Fruit fly (Drosophila melanogaster) whole organism, prepupa: ENCODE measurements around the gene fzr.

Source experiments
- Blimp-1 ChIP-seq: fragments of 200-800 bp; sonication (Bioruptor generic); optimal IDR thresholded peaks from 3 replicates; lab custom pipeline; 2017; ENCODE audit warnings: missing biosample characterization, missing genetic modification characterization, mild to moderate bottlenecking, moderate library complexity, missing genetic modification reagents
- CG10631 ChIP-seq: fragments of 200-800 bp; sonication (Bioruptor generic); optimal IDR thresholded peaks from 2 replicates; lab custom pipeline; 2016; ENCODE audit warnings: missing biosample characterization, missing genetic modification characterization
- CG10669 ChIP-seq: fragments of 200-800 bp; sonication (Bioruptor generic); optimal IDR thresholded peaks from 3 replicates; lab custom pipeline; 2018; ENCODE audit warnings: missing biosample characterization, mild to moderate bottlenecking, missing genetic modification characterization, moderate library complexity
- CG11294 ChIP-seq: fragments of 200-800 bp; sonication (Bioruptor generic); IDR thresholded peaks from 2 replicates; pipeline ENCODE4 v1.3.6; 2022; ENCODE audit warnings: missing biosample characterization, missing genetic modification characterization
- CG15336 ChIP-seq: fragments of 200-800 bp; sonication (Bioruptor generic); IDR thresholded peaks from 2 replicates; pipeline ENCODE4 v1.3.6; 2022; ENCODE audit warnings: missing biosample characterization, missing genetic modification characterization
- CG3032 ChIP-seq: fragments of 200-800 bp; optimal IDR thresholded peaks from 2 replicates; lab custom pipeline; 2019; ENCODE audit warnings: missing biosample characterization, mild to moderate bottlenecking, missing genetic modification characterization, moderate library complexity
- CG31627 ChIP-seq: fragments of 200-800 bp; sonication (Bioruptor generic); optimal IDR thresholded peaks from 3 replicates; lab custom pipeline; 2016; ENCODE audit warnings: missing biosample characterization, missing genetic modification characterization
- CG32006 ChIP-seq: fragments of 200-800 bp; sonication (Bioruptor generic); optimal IDR thresholded peaks from 3 replicates; lab custom pipeline; 2017; ENCODE audit warnings: missing biosample characterization, mild to moderate bottlenecking, missing genetic modification characterization
- CG3919 ChIP-seq: fragments of 200-800 bp; sonication (Bioruptor generic); optimal IDR thresholded peaks from 3 replicates; lab custom pipeline; 2016; ENCODE audit warnings: missing biosample characterization, missing genetic modification characterization
- CG6163 ChIP-seq: fragments of 200-800 bp; sonication (Bioruptor generic); IDR thresholded peaks from 3 replicates; pipeline ENCODE4 v1.3.6; 2022; ENCODE audit warnings: missing biosample characterization, missing genetic modification characterization
- CG6276 ChIP-seq: fragments of 200-800 bp; sonication (Bioruptor generic); optimal IDR thresholded peaks from 2 replicates; lab custom pipeline; 2017; ENCODE audit warnings: missing biosample characterization, mild to moderate bottlenecking, missing genetic modification characterization
- CG6808 ChIP-seq: fragments of 200-800 bp; sonication (Bioruptor generic); optimal IDR thresholded peaks from 3 replicates; lab custom pipeline; 2017; ENCODE audit warnings: missing biosample characterization, missing genetic modification characterization, mild to moderate bottlenecking, moderate library complexity, missing genetic modification reagents
- CG6854 ChIP-seq: fragments of 200-800 bp; sonication (Bioruptor generic); optimal IDR thresholded peaks from 2 replicates; lab custom pipeline; 2017; ENCODE audit warnings: missing biosample characterization, mild to moderate bottlenecking, missing genetic modification characterization
- CG7368 ChIP-seq: fragments of 200-800 bp; sonication (Bioruptor generic); optimal IDR thresholded peaks from 3 replicates; lab custom pipeline; 2016; ENCODE audit warnings: missing biosample characterization, missing genetic modification characterization
- CG8119 ChIP-seq: fragments of 200-800 bp; sonication (Bioruptor generic); IDR thresholded peaks from 3 replicates; pipeline ENCODE4 v1.3.6; 2022; ENCODE audit warnings: missing biosample characterization, missing genetic modification characterization
- CG8319 ChIP-seq: fragments of 200-800 bp; sonication (Bioruptor generic); optimal IDR thresholded peaks from 3 replicates; lab custom pipeline; 2016; ENCODE audit warnings: missing biosample characterization, missing genetic modification characterization
- CG9139 ChIP-seq: fragments of 200-800 bp; sonication (Bioruptor generic); optimal IDR thresholded peaks from 3 replicates; lab custom pipeline; 2017; ENCODE audit warnings: missing biosample characterization, mild to moderate bottlenecking, missing genetic modification characterization
- Eip75B ChIP-seq: fragments of 200-800 bp; sonication (Bioruptor generic); optimal IDR thresholded peaks from 3 replicates; lab custom pipeline; 2016; ENCODE audit warnings: missing biosample characterization, missing genetic modification characterization
- Eip78C ChIP-seq: fragments of 200-800 bp; sonication (Bioruptor generic); peaks from one replicate; lab custom pipeline; 2016; ENCODE audit warnings: missing biosample characterization, missing genetic modification characterization
- Eip93F ChIP-seq: fragments of 200-800 bp; sonication (Bioruptor generic); optimal IDR thresholded peaks from 2 replicates; lab custom pipeline; 2016; ENCODE audit warnings: missing biosample characterization, mild to moderate bottlenecking, missing genetic modification characterization
- Gug ChIP-seq: fragments of 200-800 bp; sonication (Bioruptor generic); IDR thresholded peaks from 2 replicates; pipeline ENCODE4 v1.3.6; 2022; ENCODE audit warnings: missing biosample characterization, missing genetic modification characterization
- Hr4 ChIP-seq: fragments of 200-800 bp; sonication (Bioruptor generic); optimal IDR thresholded peaks from 3 replicates; lab custom pipeline; 2016; ENCODE audit warnings: missing biosample characterization, missing genetic modification characterization
- Smox ChIP-seq: fragments of 200-800 bp; sonication (Bioruptor generic); optimal IDR thresholded peaks from 3 replicates; lab custom pipeline; 2016; ENCODE audit warnings: missing biosample characterization, missing genetic modification characterization
- Sox102F ChIP-seq: fragments of 200-800 bp; sonication (Bioruptor generic); optimal IDR thresholded peaks from 2 replicates; lab custom pipeline; 2016; ENCODE audit warnings: missing biosample characterization, mild to moderate bottlenecking, missing genetic modification characterization
- Sox15 ChIP-seq: fragments of 200-800 bp; sonication (Bioruptor generic); optimal IDR thresholded peaks from 3 replicates; lab custom pipeline; 2016; ENCODE audit warnings: missing biosample characterization, missing genetic modification characterization
- achi ChIP-seq: fragments of 200-800 bp; sonication (Bioruptor generic); optimal IDR thresholded peaks from 3 replicates; lab custom pipeline; 2016; ENCODE audit warnings: missing biosample characterization, missing genetic modification characterization
- acj6 ChIP-seq: fragments of 200-800 bp; sonication (Bioruptor generic); optimal IDR thresholded peaks from 3 replicates; lab custom pipeline; 2016; ENCODE audit warnings: missing biosample characterization, missing genetic modification characterization
- eg ChIP-seq: fragments of 200-800 bp; sonication (Bioruptor generic); IDR thresholded peaks from 3 replicates; pipeline ENCODE4 v1.3.6; 2022; ENCODE audit warnings: missing biosample characterization, missing genetic modification characterization
- esn ChIP-seq: fragments of 200-800 bp; sonication (Bioruptor generic); optimal IDR thresholded peaks from 2 replicates; lab custom pipeline; 2016; ENCODE audit warnings: missing biosample characterization, mild to moderate bottlenecking, missing genetic modification characterization, moderate library complexity
- fd85E ChIP-seq: fragments of 200-800 bp; sonication (Bioruptor generic); optimal IDR thresholded peaks from 3 replicates; lab custom pipeline; 2016; ENCODE audit warnings: missing biosample characterization, missing genetic modification characterization
- fkh ChIP-seq: fragments of 200-800 bp; sonication (Bioruptor generic); optimal IDR thresholded peaks from 3 replicates; lab custom pipeline; 2017; ENCODE audit warnings: missing biosample characterization, mild to moderate bottlenecking, missing genetic modification characterization, moderate library complexity
- lz ChIP-seq: fragments of 200-800 bp; sonication (Bioruptor generic); optimal IDR thresholded peaks from 3 replicates; lab custom pipeline; 2016; ENCODE audit warnings: missing biosample characterization, missing genetic modification characterization
- salr ChIP-seq, 2 experiments: fragments of 200-800 bp; sonication (Bioruptor generic); optimal IDR thresholded peaks; 3 replicates each; lab custom pipeline; 2016 to 2018; ENCODE audit warnings: missing biosample characterization in 2 of 2, missing genetic modification characterization in 2 of 2, mild to moderate bottlenecking in 1 of 2
- ss ChIP-seq, 2 experiments: fragments of 200-800 bp; sonication (Bioruptor generic); optimal IDR thresholded peaks; 2 replicates in 1 of 2; 3 replicates in 1 of 2; lab custom pipeline; 2017 to 2018; ENCODE audit warnings: mild to moderate bottlenecking in 2 of 2, missing biosample characterization in 2 of 2, missing genetic modification characterization in 2 of 2, moderate library complexity in 1 of 2
- topi ChIP-seq: fragments of 200-800 bp; sonication (Bioruptor generic); optimal IDR thresholded peaks from 3 replicates; lab custom pipeline; 2016; ENCODE audit warnings: missing biosample characterization, missing genetic modification characterization
- vri ChIP-seq: fragments of 200-800 bp; sonication (Bioruptor generic); optimal IDR thresholded peaks from 3 replicates; lab custom pipeline; 2016; ENCODE audit warnings: missing biosample characterization, mild to moderate bottlenecking, missing genetic modification characterization

The fzr gene

dm6 chrX:4675054-4675453 lies 4.3 kb downstream of the fzr start:
- no peak for TF ChIP-seq CG6808 (GFP tag; lab: Kevin White, UChicago)
- TF ChIP-seq Eip75B = no peak
- no peak for TF ChIP-seq acj6 (GFP tag; lab: Kevin White, UChicago)
- no peak for TF ChIP-seq esn
- TF ChIP-seq lz = no peak
- TF ChIP-seq achi (GFP tag; lab: Kevin White, UChicago) = no peak
- TF ChIP-seq CG10669 (GFP tag; lab: Kevin White, UChicago) = no peak
- TF ChIP-seq CG6854 (GFP tag; lab: Kevin White, UChicago) = no peak
- no peak for TF ChIP-seq CG6163 (GFP tag; lab: Robert Waterston, UW)
- TF ChIP-seq Sox102F (GFP tag; lab: Kevin White, UChicago) = no peak
- no peak for TF ChIP-seq CG6276 (GFP tag; lab: Kevin White, UChicago)
- TF ChIP-seq CG31627 (GFP tag; lab: Kevin White, UChicago) = no peak
- no peak for TF ChIP-seq CG8119

DNA sequence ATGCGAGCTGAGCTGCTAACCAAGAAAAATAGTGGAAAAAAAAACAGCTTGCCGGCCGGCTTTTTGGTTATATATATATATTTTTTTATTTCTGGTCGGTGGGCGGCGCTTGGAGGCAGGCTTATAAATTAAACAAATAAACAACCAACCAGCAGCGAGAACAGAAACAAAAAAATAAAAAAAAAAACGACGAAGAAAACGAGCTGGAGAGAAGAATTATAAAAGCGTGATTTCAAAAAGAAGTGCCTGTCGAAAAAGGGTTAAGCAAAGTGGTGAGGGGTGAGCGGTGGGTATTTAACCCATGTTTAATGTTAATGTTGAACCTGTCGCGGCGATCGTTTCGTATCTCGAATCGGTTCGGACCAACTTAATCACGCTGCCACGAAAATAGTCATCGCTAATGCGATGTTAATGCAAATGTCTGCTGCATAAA lies 8.1 kb downstream of the fzr start:
- TF ChIP-seq ss (GFP tag; optimal IDR thresholded peaks at IDR 0.05; lab: Kevin White, UChicago) (peak; percentile 11 to 65), CG31627 (GFP tag; lab: Kevin White, UChicago) (no peak), CG6163 (GFP tag; lab: Robert Waterston, UW) (peak; percentile 53), CG10669 (GFP tag; lab: Kevin White, UChicago) (peak; percentile 12), topi (GFP tag; lab: Kevin White, UChicago) (no peak), Sox102F (GFP tag; lab: Kevin White, UChicago) (peak; percentile 2), Eip78C (GFP tag; lab: Kevin White, UChicago) (peak; percentile 23), CG6808 (GFP tag; lab: Kevin White, UChicago) (peak; percentile 53), CG9139 (GFP tag; lab: Kevin White, UChicago) (peak; percentile 42), fkh (GFP tag; lab: Kevin White, UChicago) (peak; percentile 0), Eip93F (GFP tag; lab: Kevin White, UChicago) (no peak)

- TF ChIP-seq CG8319 (GFP tag; lab: Kevin White, UChicago) = no peak
- no peak for TF ChIP-seq CG7368 (GFP tag; lab: Kevin White, UChicago)
- no peak for TF ChIP-seq Sox15
- TF ChIP-seq CG11294 = no peak
- TF ChIP-seq vri (GFP tag; lab: Kevin White, UChicago) = no peak
- TF ChIP-seq fkh (GFP tag; lab: Kevin White, UChicago) = peak; percentile 1
- peak; percentile 10 for TF ChIP-seq CG32006
- TF ChIP-seq Gug (GFP tag; lab: Robert Waterston, UW) = no peak
- no peak for TF ChIP-seq Blimp-1 (GFP tag; lab: Kevin White, UChicago)
- no peak for TF ChIP-seq CG3919 (GFP tag; lab: Kevin White, UChicago)
- no peak for TF ChIP-seq topi (GFP tag; lab: Kevin White, UChicago)
- no peak for TF ChIP-seq CG9139 (GFP tag; lab: Kevin White, UChicago)
- no peak for TF ChIP-seq salr (GFP tag; optimal IDR thresholded peaks at IDR 0.05; lab: Kevin White, UChicago)
- TF ChIP-seq Smox (GFP tag; lab: Kevin White, UChicago) = no peak
- 0 out of 3 replicates have a peak, but pooled peaks have one; percentile 38 for TF ChIP-seq eg (GFP tag; lab: Robert Waterston, UW)
- no peak for TF ChIP-seq CG6808 (GFP tag; lab: Kevin White, UChicago)
- TF ChIP-seq fd85E = no peak
- TF ChIP-seq Sox102F (GFP tag; lab: Kevin White, UChicago) = no peak
- TF ChIP-seq CG10631 = no peak
- no peak for TF ChIP-seq Hr4
- no peak for TF ChIP-seq CG3032
- peak; percentile 41; the same call in 1 of the 3 replicates for TF ChIP-seq CG8119
- 0 out of 2 replicates have a peak, but pooled peaks have one; percentile 36 for TF ChIP-seq CG15336
- TF ChIP-seq CG6854 (GFP tag; lab: Kevin White, UChicago) = no peak
These were observed 9.9 kb downstream of the fzr start for dm6 chrX:4669438-4669837.
